Fruit fly (Drosophila melanogaster) whole organism, embryonic: ENCODE measurements around the gene CG7715.

ENCODE experiments used
- Abd-B ChIP-seq: fragments of 200-800 bp; sonication (Bioruptor generic); optimal IDR thresholded peaks from 2 replicates; lab custom pipeline; 2018; ENCODE audit warnings: missing biosample characterization, mild to moderate bottlenecking, missing genetic modification characterization, moderate library complexity
- Atf3 ChIP-seq: fragments of 200-800 bp; sonication (Bioruptor generic); optimal IDR thresholded peaks from 3 replicates; lab custom pipeline; 2016; ENCODE audit warnings: missing biosample characterization, missing genetic modification characterization
- Atf6 ChIP-seq: fragments of 200-800 bp; sonication (Bioruptor generic); IDR thresholded peaks from 2 replicates; pipeline ENCODE4 v1.3.6; 2022; ENCODE audit warnings: missing biosample characterization, missing genetic modification characterization
- Bgb ChIP-seq: fragments of 200-800 bp; sonication (Bioruptor generic); IDR thresholded peaks from 2 replicates; pipeline ENCODE4 v1.3.6; 2022; ENCODE audit warnings: missing biosample characterization, missing genetic modification characterization; ENCODE audit not compliant: partially characterized antibody
- CG10147 ChIP-seq: fragments of 200-800 bp; sonication (Bioruptor generic); optimal IDR thresholded peaks from 2 replicates; lab custom pipeline; 2019; ENCODE audit warnings: missing biosample characterization, mild to moderate bottlenecking, missing genetic modification characterization, moderate library complexity
- CG10431 ChIP-seq: fragments of 200-800 bp; sonication (Bioruptor generic); optimal IDR thresholded peaks from 3 replicates; lab custom pipeline; 2018; ENCODE audit warnings: missing biosample characterization, mild to moderate bottlenecking, missing genetic modification characterization
- CG11398 ChIP-seq: fragments of 200-800 bp; sonication (Bioruptor generic); optimal IDR thresholded peaks from 2 replicates; lab custom pipeline; 2016; ENCODE audit warnings: missing biosample characterization, missing genetic modification characterization
- CG12236 ChIP-seq: fragments of 200-800 bp; sonication (Bioruptor generic); optimal IDR thresholded peaks from 2 replicates; lab custom pipeline; 2016; ENCODE audit warnings: missing biosample characterization, missing genetic modification characterization
- CG15601 ChIP-seq: fragments of 200-800 bp; sonication (Bioruptor generic); optimal IDR thresholded peaks from 3 replicates; lab custom pipeline; 2019; ENCODE audit warnings: missing biosample characterization, mild to moderate bottlenecking, missing genetic modification characterization, moderate library complexity
- CG16863 ChIP-seq: fragments of 200-800 bp; sonication (Bioruptor generic); optimal IDR thresholded peaks from 3 replicates; lab custom pipeline; 2016; ENCODE audit warnings: missing biosample characterization, missing genetic modification characterization
- CG17361 ChIP-seq: fragments of 200-800 bp; sonication (Bioruptor generic); IDR thresholded peaks from 3 replicates; pipeline ENCODE4 v1.3.6; 2022; ENCODE audit warnings: missing biosample characterization, missing genetic modification characterization
- CG17385 ChIP-seq: fragments of 200-800 bp; sonication (Bioruptor generic); optimal IDR thresholded peaks from 3 replicates; lab custom pipeline; 2018; ENCODE audit warnings: missing biosample characterization, mild to moderate bottlenecking, missing genetic modification characterization
- CG18619 ChIP-seq: fragments of 200-800 bp; sonication (Bioruptor generic); optimal IDR thresholded peaks from 3 replicates; lab custom pipeline; 2017; ENCODE audit warnings: missing biosample characterization, mild to moderate bottlenecking, missing genetic modification characterization
- CG3726 ChIP-seq: fragments of 200-800 bp; sonication (Bioruptor generic); IDR thresholded peaks from 3 replicates; pipeline ENCODE4, ENCODE4 v1.3.6; 2022; ENCODE audit warnings: missing biosample characterization, missing genetic modification characterization
- CG3995 ChIP-seq: fragments of 200-800 bp; sonication (Bioruptor generic); optimal IDR thresholded peaks from 3 replicates; lab custom pipeline; 2016; ENCODE audit warnings: missing biosample characterization, missing genetic modification characterization
- CG4360 ChIP-seq: fragments of 200-800 bp; sonication (Bioruptor generic); IDR thresholded peaks from 2 replicates; pipeline ENCODE4 v1.3.6; 2022; ENCODE audit warnings: missing biosample characterization, missing genetic modification characterization
- CG4854 ChIP-seq: fragments of 200-800 bp; sonication (Bioruptor generic); optimal IDR thresholded peaks from 2 replicates; lab custom pipeline; 2016; ENCODE audit warnings: missing biosample characterization, missing genetic modification characterization, inconsistent platforms
- CG6272 ChIP-seq: fragments of 200-800 bp; sonication (Bioruptor generic); IDR thresholded peaks from 2 replicates; pipeline ENCODE4 v1.3.6; 2022; ENCODE audit warnings: missing biosample characterization, missing genetic modification characterization
- CG7556 ChIP-seq: fragments of 200-800 bp; sonication (Bioruptor generic); optimal IDR thresholded peaks from 2 replicates; lab custom pipeline; 2017; ENCODE audit warnings: missing biosample characterization, mild to moderate bottlenecking, missing genetic modification characterization
- Dad ChIP-seq: fragments of 200-800 bp; sonication (Bioruptor generic); optimal IDR thresholded peaks from 3 replicates; lab custom pipeline; 2016; ENCODE audit warnings: missing biosample characterization, missing genetic modification characterization
- Dip2 ChIP-seq: fragments of 200-800 bp; sonication (Bioruptor generic); IDR thresholded peaks from 2 replicates; pipeline ENCODE4 v1.3.6; 2022; ENCODE audit warnings: missing biosample characterization, missing genetic modification characterization
- Dll ChIP-seq: fragments of 200-800 bp; sonication (Bioruptor generic); IDR thresholded peaks from 4 replicates; pipeline ENCODE4 v1.3.6; 2022; ENCODE audit warnings: missing biosample characterization, missing genetic modification characterization; ENCODE audit not compliant: partially characterized antibody
- Ets65A ChIP-seq: fragments of 200-800 bp; sonication (Bioruptor generic); peaks from one replicate; lab custom pipeline; 2016; ENCODE audit warnings: missing biosample characterization, missing genetic modification characterization
- H2.0 ChIP-seq: fragments of 200-800 bp; sonication (Bioruptor generic); IDR thresholded peaks from 2 replicates; pipeline ENCODE4 v1.3.6; 2022; ENCODE audit warnings: missing biosample characterization, missing genetic modification characterization
- Hmr ChIP-seq: fragments of 200-800 bp; sonication (Bioruptor generic); optimal IDR thresholded peaks from 3 replicates; lab custom pipeline; 2017; ENCODE audit warnings: mild to moderate bottlenecking, missing biosample characterization, missing genetic modification reagents, missing genetic modification characterization
- Med ChIP-seq: fragments of 200-800 bp; sonication (Bioruptor generic); peaks from one replicate; lab custom pipeline; 2016; ENCODE audit warnings: missing biosample characterization, missing genetic modification characterization, mild to moderate bottlenecking, inconsistent platforms, moderate library complexity
- NFAT ChIP-seq: fragments of 200-800 bp; sonication (Bioruptor generic); IDR thresholded peaks from 2 replicates; pipeline ENCODE4 v1.3.6; 2022; ENCODE audit warnings: missing biosample characterization, missing genetic modification characterization
- Side ChIP-seq: fragments of 200-800 bp; sonication (Bioruptor generic); optimal IDR thresholded peaks from 2 replicates; lab custom pipeline; 2016; ENCODE audit warnings: missing biosample characterization, missing genetic modification characterization
- TFAM ChIP-seq: fragments of 200-800 bp; sonication (Bioruptor generic); optimal IDR thresholded peaks from 2 replicates; lab custom pipeline; 2017; ENCODE audit warnings: missing biosample characterization, missing genetic modification characterization, inconsistent platforms
- Taf1 ChIP-seq: fragments of 200-800 bp; sonication (Bioruptor generic); IDR thresholded peaks from 2 replicates; pipeline ENCODE4 v1.3.6; 2022; ENCODE audit warnings: missing biosample characterization, missing genetic modification characterization
- Usf ChIP-seq: fragments of 200-800 bp; sonication (Bioruptor generic); optimal IDR thresholded peaks from 2 replicates; lab custom pipeline; 2017; ENCODE audit warnings: missing genotype, missing biosample characterization, missing genetic modification characterization
- ara ChIP-seq: fragments of 200-800 bp; sonication (Bioruptor generic); IDR thresholded peaks from 2 replicates; pipeline ENCODE4 v1.3.6; 2022; ENCODE audit warnings: missing biosample characterization, missing genetic modification characterization
- bowl ChIP-seq: fragments of 200-800 bp; sonication (Bioruptor generic); IDR thresholded peaks from 2 replicates; pipeline ENCODE4 v1.3.6; 2022; ENCODE audit warnings: missing biosample characterization, missing genetic modification characterization
- dati ChIP-seq: fragments of 200-800 bp; sonication (Bioruptor generic); IDR thresholded peaks from 2 replicates; pipeline ENCODE4 v1.3.6; 2022; ENCODE audit warnings: missing biosample characterization, missing genetic modification characterization
- gcm2 ChIP-seq: fragments of 200-800 bp; sonication (Bioruptor generic); optimal IDR thresholded peaks from 2 replicates; lab custom pipeline; 2016; ENCODE audit warnings: missing biosample characterization, missing genetic modification characterization
- gt ChIP-seq: fragments of 200-800 bp; sonication (Bioruptor generic); IDR thresholded peaks from 2 replicates; pipeline ENCODE4 v1.3.6; 2022; ENCODE audit warnings: missing biosample characterization, missing genetic modification characterization
- ham ChIP-seq: fragments of 200-800 bp; sonication (Bioruptor generic); IDR thresholded peaks from 2 replicates; pipeline ENCODE4 v1.3.6; 2022; ENCODE audit warnings: missing biosample characterization, missing genetic modification characterization
- nau ChIP-seq: fragments of 200-800 bp; sonication (Bioruptor generic); optimal IDR thresholded peaks from 3 replicates; lab custom pipeline; 2017; ENCODE audit warnings: missing biosample characterization, mild to moderate bottlenecking, missing genetic modification characterization, missing genetic modification reagents
- nerfin-1 ChIP-seq: fragments of 200-800 bp; sonication (Bioruptor generic); optimal IDR thresholded peaks from 3 replicates; lab custom pipeline; 2019; ENCODE audit warnings: missing biosample characterization, mild to moderate bottlenecking, missing genetic modification characterization, moderate library complexity
- nerfin-2 ChIP-seq: fragments of 200-800 bp; sonication (Bioruptor generic); IDR thresholded peaks from 2 replicates; pipeline ENCODE4 v1.3.6; 2022; ENCODE audit warnings: missing biosample characterization, missing genetic modification characterization; ENCODE audit not compliant: partially characterized antibody
- pfk ChIP-seq: fragments of 200-800 bp; sonication (Bioruptor generic); optimal IDR thresholded peaks from 2 replicates; lab custom pipeline; 2018; ENCODE audit warnings: missing biosample characterization, mild to moderate bottlenecking, missing genetic modification characterization, moderate library complexity
- pum ChIP-seq: fragments of 200-800 bp; sonication (Bioruptor generic); optimal IDR thresholded peaks from 2 replicates; lab custom pipeline; 2016; ENCODE audit warnings: missing biosample characterization, missing genetic modification characterization
- pzg ChIP-seq: fragments of 200-800 bp; sonication (Bioruptor generic); optimal IDR thresholded peaks from 3 replicates; lab custom pipeline; 2018; ENCODE audit warnings: missing biosample characterization, mild to moderate bottlenecking, missing genetic modification characterization, moderate library complexity
- repo ChIP-seq: fragments of 200-800 bp; sonication (Bioruptor generic); optimal IDR thresholded peaks from 2 replicates; lab custom pipeline; 2016; ENCODE audit warnings: missing biosample characterization, missing genetic modification characterization
- salm ChIP-seq: fragments of 200-800 bp; sonication (Bioruptor generic); optimal IDR thresholded peaks from 2 replicates; lab custom pipeline; 2018; ENCODE audit warnings: missing biosample characterization, mild to moderate bottlenecking, missing genetic modification characterization
- seq ChIP-seq: fragments of 200-800 bp; sonication (Bioruptor generic); IDR thresholded peaks from 2 replicates; pipeline ENCODE4 v1.3.6; 2022; ENCODE audit warnings: missing biosample characterization, missing genetic modification characterization
- slp2 ChIP-seq: fragments of 200-800 bp; sonication (Bioruptor generic); optimal IDR thresholded peaks from 2 replicates; lab custom pipeline; 2016; ENCODE audit warnings: missing biosample characterization, missing genetic modification characterization
- ssp ChIP-seq: fragments of 200-800 bp; sonication (Bioruptor generic); IDR thresholded peaks from 2 replicates; pipeline ENCODE4 v1.3.6; 2022; ENCODE audit warnings: missing biosample characterization, missing genetic modification characterization
- stc ChIP-seq: fragments of 200-800 bp; sonication (Bioruptor generic); IDR thresholded peaks from 2 replicates; pipeline ENCODE4 v1.3.6; 2022; ENCODE audit warnings: missing biosample characterization, missing genetic modification characterization
- tin ChIP-seq: fragments of 200-800 bp; sonication (Bioruptor generic); optimal IDR thresholded peaks from 3 replicates; lab custom pipeline; 2016; ENCODE audit warnings: missing biosample characterization, missing genetic modification characterization
- tna ChIP-seq: fragments of 200-800 bp; sonication (Bioruptor generic); IDR thresholded peaks from 2 replicates; pipeline ENCODE4 v1.3.6; 2022; ENCODE audit warnings: missing biosample characterization, missing genetic modification characterization; ENCODE audit not compliant: partially characterized antibody
- z ChIP-seq: fragments of 200-800 bp; sonication (Bioruptor generic); IDR thresholded peaks from 3 replicates; pipeline ENCODE4 v1.3.6; 2022; ENCODE audit warnings: missing biosample characterization, missing genetic modification characterization

The CG7715 gene

DNA sequence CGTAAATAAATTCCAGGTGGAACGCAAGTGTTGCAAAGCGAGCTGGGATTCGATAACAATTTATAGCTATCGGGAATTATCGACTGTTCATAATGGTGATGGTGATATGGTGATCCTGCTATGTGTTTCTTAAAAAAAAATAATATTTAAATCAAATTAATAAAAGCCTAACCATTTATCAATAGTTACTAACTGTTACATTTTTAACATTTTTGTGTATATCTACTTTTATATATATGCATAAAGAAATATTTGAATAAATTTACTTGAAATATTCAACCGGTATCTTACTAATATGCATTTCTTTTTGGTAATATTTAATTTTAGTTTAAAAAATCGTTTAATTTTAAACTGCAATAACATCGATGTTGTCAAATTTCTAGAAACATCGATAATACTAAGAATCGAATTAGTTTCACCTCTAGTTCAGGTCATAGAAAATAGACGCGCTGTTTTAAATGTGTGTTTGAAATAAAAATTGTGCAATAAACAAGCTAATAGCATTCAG lies 17.7 kb upstream of the CG7715 start, which contains the start of the genes PGS1 and gwl (continued):
- TF ChIP-seq CG12236 (GFP tag; lab: Kevin White, UChicago) (no peak), CG3726 (GFP tag; lab: Robert Waterston, UW) (peak; percentile 10; the same call in 1 of the 3 replicates), Side (GFP tag; lab: Kevin White, UChicago) (no peak), Usf (GFP tag; lab: Kevin White, UChicago) (peak; percentile 42), ara (GFP tag; lab: Robert Waterston, UW) (peak; percentile 47; the same call in 1 of the 2 replicates), nerfin-2 (no peak), TFAM (GFP tag; lab: Kevin White, UChicago) (no peak), nerfin-1 (peak; percentile 60), salm (tag; lab: Kevin White, UChicago) (peak; percentile 8), CG16863 (GFP tag; lab: Kevin White, UChicago) (peak; percentile 16), Dip2 (no peak), CG4360 (GFP tag; lab: Robert Waterston, UW) (no peak), Bgb (GFP tag; lab: Robert Waterston, UW) (peak; percentile 29; the same call in 1 of the 2 replicates), tna (GFP tag; lab: Robert Waterston, UW) (no peak), repo (GFP tag; lab: Kevin White, UChicago) (no peak), Atf6 (GFP tag; lab: Robert Waterston, UW) (peak; percentile 81), ssp (GFP tag; lab: Robert Waterston, UW) (peak; percentile 70), pum (peak; percentile 34), dati (GFP tag; lab: Robert Waterston, UW) (no peak), pzg (GFP tag; lab: Kevin White, UChicago) (peak; percentile 32), gt (no peak), Med (no peak), CG10431 (GFP tag; lab: Kevin White, UChicago) (no peak), CG4854 (GFP tag; lab: Kevin White, UChicago) (no peak), Atf3 (GFP tag; lab: Kevin White, UChicago) (no peak), gcm2 (GFP tag; lab: Kevin White, UChicago) (no peak), NFAT (GFP tag; lab: Robert Waterston, UW) (peak; percentile 64), z (GFP tag; lab: Robert Waterston, UW) (no peak), CG18619 (GFP tag; lab: Kevin White, UChicago) (peak; percentile 54), seq (no peak; the same call in 1 of the 2 replicates), CG11398 (GFP tag; lab: Kevin White, UChicago) (no peak), CG3995 (peak; percentile 51), Dad (GFP tag; lab: Kevin White, UChicago) (peak; percentile 5), CG7556 (GFP tag; lab: Kevin White, UChicago) (no peak), CG6272 (GFP tag; lab: Robert Waterston, UW) (peak; percentile 79), CG15601 (no peak), Abd-B (GFP tag; lab: Kevin White, UChicago) (peak; percentile 81), CG17385 (GFP tag; lab: Kevin White, UChicago) (no peak), CG17361 (GFP tag; lab: Robert Waterston, UW) (no peak; the same call in 2 of the 3 replicates), Hmr (GFP tag; lab: Kevin White, UChicago) (peak; percentile 63), bowl (GFP tag; lab: Robert Waterston, UW) (no peak), tin (GFP tag; lab: Kevin White, UChicago) (peak; percentile 74), H2.0 (peak; percentile 75), CG10147 (no peak), stc (peak; percentile 69), Ets65A (peak; percentile 59), pfk (GFP tag; lab: Kevin White, UChicago) (no peak), Dll (peak; percentile 81), nau (GFP tag; lab: Kevin White, UChicago) (no peak), ham (GFP tag; lab: Robert Waterston, UW) (no peak), Taf1 (peak; percentile 28; the same call in 1 of the 2 replicates), slp2 (GFP tag; lab: Kevin White, UChicago) (no peak)
